Worm (Caenorhabditis elegans) whole organism, late embryonic: ENCODE data around the gene F59E12.6.

Source experiments
- ceh-30 ChIP-seq: fragments of 150-350 bp; optimal IDR thresholded peaks from 2 replicates; lab custom pipeline; 2014; ENCODE audit warnings: missing biosample characterization, missing genetic modification characterization
- nfya-1 ChIP-seq: sonication (generic microtip); optimal IDR thresholded peaks from 2 replicates; lab custom pipeline; 2017; ENCODE audit warnings: missing genetic modification characterization, mild to moderate bottlenecking, missing compliant biosample characterization, antibody characterized with exemption, moderate library complexity
- ref-2 ChIP-seq: sonication (generic microtip); optimal IDR thresholded peaks from 2 replicates; lab custom pipeline; 2016; ENCODE audit warnings: missing genetic modification characterization, missing compliant biosample characterization

DNA sequence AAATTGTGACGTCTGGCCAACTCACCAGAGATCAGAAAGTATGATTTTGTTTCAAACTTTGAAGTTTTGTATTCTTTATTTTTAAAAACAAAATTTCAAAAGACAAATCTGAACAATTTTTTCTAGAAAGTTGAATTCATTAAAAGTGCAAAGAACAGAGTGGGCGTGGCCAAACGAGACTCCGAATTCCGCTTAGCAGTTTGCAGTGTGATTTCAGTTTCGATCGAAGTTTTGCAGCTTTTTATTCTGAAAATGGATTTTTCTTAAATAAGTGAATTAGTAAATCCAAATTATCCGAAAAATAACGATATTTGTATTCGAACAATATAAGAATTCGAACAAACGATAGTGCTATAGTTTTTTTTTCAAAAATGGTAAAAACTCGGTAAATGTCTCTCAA, 2.7 kb upstream of the F59E12.6 start:
- no peak for TF ChIP-seq ceh-30 (tag; lab: Kevin White, UChicago)
- no peak for TF ChIP-seq nfya-1
- TF ChIP-seq ref-2 (tag; lab: Kevin White, UChicago) = no peak
